Worm (Caenorhabditis elegans) whole organism, late embryonic: ENCODE results near the gene wdr-48.

Source experiments
- C08G9.2 ChIP-seq: sonication (generic microtip); optimal IDR thresholded peaks from 2 replicates; lab custom pipeline; 2016; ENCODE audit warnings: mild to moderate bottlenecking, missing genetic modification characterization, moderate library complexity, missing compliant biosample characterization
- C38D4.7 ChIP-seq: fragments of 200-800 bp; sonication (Bioruptor generic); optimal IDR thresholded peaks from 2 replicates; lab custom pipeline; 2018; ENCODE audit warnings: mild to moderate bottlenecking, missing genetic modification characterization, moderate library complexity, missing compliant biosample characterization
- K02D7.2 ChIP-seq: sonication (generic microtip); optimal IDR thresholded peaks from 2 replicates; lab custom pipeline; 2017; ENCODE audit warnings: mild to moderate bottlenecking, missing genetic modification characterization, missing compliant biosample characterization
- K09A11.1 ChIP-seq: sonication (generic microtip); optimal IDR thresholded peaks from 2 replicates; lab custom pipeline; 2017; ENCODE audit warnings: antibody characterized with exemption, mild to moderate bottlenecking, missing genetic modification characterization, missing compliant biosample characterization; ENCODE audit not compliant: insufficient read depth
- ahr-1 ChIP-seq: sonication (generic microtip); optimal IDR thresholded peaks from 2 replicates; lab custom pipeline; 2016; ENCODE audit warnings: missing genetic modification characterization, missing compliant biosample characterization
- ama-1 ChIP-seq: fragments of 150-350 bp; optimal IDR thresholded peaks from 2 replicates; lab custom pipeline; 2014
- ceh-14 ChIP-seq: sonication (generic microtip); optimal IDR thresholded peaks from 2 replicates; lab custom pipeline; 2016; ENCODE audit warnings: missing genotype, missing genetic modification characterization, missing compliant biosample characterization
- ceh-22 ChIP-seq: sonication (generic microtip); optimal IDR thresholded peaks from 2 replicates; lab custom pipeline; 2017; ENCODE audit warnings: missing biosample characterization, missing genetic modification characterization
- ceh-31 ChIP-seq: sonication (generic microtip); optimal IDR thresholded peaks from 2 replicates; lab custom pipeline; 2016; ENCODE audit warnings: missing genetic modification characterization, missing compliant biosample characterization
- ceh-34 ChIP-seq: sonication (generic microtip); optimal IDR thresholded peaks from 2 replicates; lab custom pipeline; 2016; ENCODE audit warnings: mild to moderate bottlenecking, missing genetic modification characterization, missing compliant biosample characterization
- ceh-45 ChIP-seq: fragments of 200-800 bp; sonication (Bioruptor generic); IDR thresholded peaks from 2 replicates; pipeline ENCODE4 v1.3.6; 2022; ENCODE audit warnings: missing genetic modification reagents, missing genetic modification characterization, missing compliant biosample characterization
- ceh-48 ChIP-seq: sonication (generic microtip); optimal IDR thresholded peaks from 2 replicates; lab custom pipeline; 2016; ENCODE audit warnings: missing genetic modification characterization, inconsistent platforms, missing compliant biosample characterization
- dve-1 ChIP-seq: sonication (generic microtip); optimal IDR thresholded peaks from 2 replicates; lab custom pipeline; 2017; ENCODE audit warnings: antibody characterized with exemption, mild to moderate bottlenecking, missing genetic modification characterization, missing compliant biosample characterization
- elt-2 ChIP-seq: sonication (generic microtip); optimal IDR thresholded peaks from 2 replicates; lab custom pipeline; 2016; ENCODE audit warnings: missing genetic modification reagents, missing genetic modification characterization, missing compliant biosample characterization
- elt-4 ChIP-seq: sonication (generic microtip); optimal IDR thresholded peaks from 2 replicates; lab custom pipeline; 2016; ENCODE audit warnings: missing genetic modification characterization, missing compliant biosample characterization
- ets-4 ChIP-seq: sonication (generic microtip); optimal IDR thresholded peaks from 2 replicates; lab custom pipeline; 2016; ENCODE audit warnings: missing genetic modification characterization, missing compliant biosample characterization
- eyg-1 ChIP-seq: sonication (generic microtip); optimal IDR thresholded peaks from 2 replicates; lab custom pipeline; 2016; ENCODE audit warnings: missing genotype, missing genetic modification characterization, missing compliant biosample characterization
- fkh-10 ChIP-seq: fragments of 150-350 bp; optimal IDR thresholded peaks from 2 replicates; lab custom pipeline; 2014; ENCODE audit warnings: missing biosample characterization, missing genetic modification reagents, missing genetic modification characterization
- fkh-6 ChIP-seq: sonication (generic microtip); optimal IDR thresholded peaks from 2 replicates; lab custom pipeline; 2016; ENCODE audit warnings: missing genetic modification characterization, missing compliant biosample characterization
- lim-6 ChIP-seq: sonication (generic microtip); optimal IDR thresholded peaks from 2 replicates; lab custom pipeline; 2016; ENCODE audit warnings: missing genetic modification characterization, missing compliant biosample characterization
- madf-2 ChIP-seq: sonication (generic microtip); optimal IDR thresholded peaks from 2 replicates; lab custom pipeline; 2017; ENCODE audit warnings: missing genetic modification characterization, missing compliant biosample characterization
- mec-3 ChIP-seq: sonication (generic microtip); optimal IDR thresholded peaks from 2 replicates; lab custom pipeline; 2016; ENCODE audit warnings: borderline replicate concordance, missing genetic modification characterization, missing compliant biosample characterization
- nfya-1 ChIP-seq: sonication (generic microtip); optimal IDR thresholded peaks from 2 replicates; lab custom pipeline; 2017; ENCODE audit warnings: missing genetic modification characterization, mild to moderate bottlenecking, missing compliant biosample characterization, antibody characterized with exemption, moderate library complexity
- nhr-232 ChIP-seq: sonication (generic microtip); optimal IDR thresholded peaks from 2 replicates; lab custom pipeline; 2016; ENCODE audit warnings: missing genetic modification characterization, missing compliant biosample characterization
- odd-2 ChIP-seq: sonication (generic microtip); optimal IDR thresholded peaks from 2 replicates; lab custom pipeline; 2017; ENCODE audit warnings: antibody characterized with exemption, mild to moderate bottlenecking, missing genetic modification characterization, missing compliant biosample characterization
- pat-9 ChIP-seq: fragments of 200-800 bp; sonication (Bioruptor generic); optimal IDR thresholded peaks from 2 replicates; lab custom pipeline; 2018; ENCODE audit warnings: mild to moderate bottlenecking, missing genetic modification characterization, moderate library complexity, missing compliant biosample characterization
- pha-2 ChIP-seq: sonication (generic microtip); optimal IDR thresholded peaks from 2 replicates; lab custom pipeline; 2017; ENCODE audit warnings: mild to moderate bottlenecking, missing genetic modification characterization, missing compliant biosample characterization
- pha-4 ChIP-seq: fragments of 150-350 bp; optimal IDR thresholded peaks from 2 replicates; lab custom pipeline; 2018; ENCODE audit warnings: missing biosample characterization, missing genetic modification reagents, missing genetic modification characterization
- pros-1 ChIP-seq: fragments of 150-350 bp; optimal IDR thresholded peaks from 2 replicates; lab custom pipeline; 2014; ENCODE audit warnings: missing biosample characterization, missing genetic modification reagents, missing genetic modification characterization
- rnt-1 ChIP-seq: sonication (generic microtip); optimal IDR thresholded peaks from 2 replicates; lab custom pipeline; 2016; ENCODE audit warnings: missing genetic modification characterization, missing compliant biosample characterization
- sdc-2 ChIP-seq: sonication (generic microtip); optimal IDR thresholded peaks from 2 replicates; lab custom pipeline; 2016; ENCODE audit warnings: missing genotype, missing genetic modification characterization, missing compliant biosample characterization
- sox-2 ChIP-seq: fragments of 200-800 bp; sonication (Bioruptor generic); IDR thresholded peaks from 2 replicates; pipeline ENCODE4 v1.3.6; 2022; ENCODE audit warnings: missing genetic modification reagents, missing genetic modification characterization, missing compliant biosample characterization
- sox-4 ChIP-seq: sonication (generic microtip); optimal IDR thresholded peaks from 2 replicates; lab custom pipeline; 2017; ENCODE audit warnings: mild to moderate bottlenecking, missing genetic modification characterization, inconsistent platforms, missing compliant biosample characterization
- syd-9 ChIP-seq: sonication (generic microtip); optimal IDR thresholded peaks from 2 replicates; lab custom pipeline; 2016; ENCODE audit warnings: mild to moderate bottlenecking, missing genetic modification characterization, moderate library complexity, missing compliant biosample characterization
- tbx-2 ChIP-seq: sonication (generic microtip); optimal IDR thresholded peaks from 2 replicates; lab custom pipeline; 2016; ENCODE audit warnings: missing genetic modification characterization, missing compliant biosample characterization
- ttx-3 ChIP-seq: sonication (generic microtip); optimal IDR thresholded peaks from 2 replicates; lab custom pipeline; 2016; ENCODE audit warnings: missing genetic modification reagents, missing genetic modification characterization, missing compliant biosample characterization
- unc-55 ChIP-seq: sonication (generic microtip); optimal IDR thresholded peaks from 2 replicates; lab custom pipeline; 2017; ENCODE audit warnings: missing biosample characterization, missing genetic modification reagents, missing genetic modification characterization
- unc-86 ChIP-seq: sonication (generic microtip); optimal IDR thresholded peaks from 2 replicates; lab custom pipeline; 2016; ENCODE audit warnings: missing genetic modification characterization, missing compliant biosample characterization
- ztf-16 ChIP-seq: sonication (generic microtip); optimal IDR thresholded peaks from 2 replicates; lab custom pipeline; 2017; ENCODE audit warnings: missing genetic modification characterization, missing compliant biosample characterization

The wdr-48 gene

ce11 chrIII:4560393-4560890 is 18.2 kb upstream of the wdr-48 start (continued):
- TF ChIP-seq ets-4 (tag; lab: Kevin White, UChicago) (peak; percentile 26), ceh-31 (tag; lab: Kevin White, UChicago) (peak; percentile 66), unc-55 (GFP tag; lab: Kevin White, UChicago) (peak; percentile 67), ceh-45 (GFP tag; lab: Robert Waterston, UW) (no peak), mec-3 (no peak), eyg-1 (tag; lab: Kevin White, UChicago) (no peak), C08G9.2 (tag; lab: Kevin White, UChicago) (no peak), pat-9 (tag; lab: Kevin White, UChicago) (no peak), rnt-1 (no peak), syd-9 (no peak), sdc-2 (tag; lab: Kevin White, UChicago) (no peak)
- TF ChIP-seq, all 69 proteins: peak for 11

DNA sequence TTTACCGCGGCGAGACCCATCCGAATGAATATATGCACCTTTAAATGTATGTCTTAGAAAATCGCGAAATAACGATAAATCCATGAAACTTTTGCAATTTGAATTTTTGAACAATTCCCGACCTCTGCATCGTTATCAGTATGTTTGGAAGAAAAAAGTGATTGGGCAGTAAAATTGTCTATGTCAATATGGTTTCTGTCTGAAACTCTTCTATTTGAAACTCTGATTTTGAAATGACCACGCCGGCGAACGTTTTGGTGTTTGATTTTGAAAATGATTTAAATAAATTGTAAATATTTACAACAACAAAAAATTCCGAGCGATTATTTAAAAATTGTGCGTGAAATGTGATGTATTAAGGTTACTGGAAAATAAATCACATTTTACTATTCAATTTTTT is 17.4 kb upstream of the wdr-48 start:
- TF ChIP-seq elt-2 (tag; lab: Kevin White, UChicago) (peak; percentile 10), pros-1 (tag; lab: Kevin White, UChicago) (no peak), ttx-3 (no peak), madf-2 (tag; lab: Kevin White, UChicago) (no peak), ceh-22 (tag; lab: Kevin White, UChicago) (no peak), elt-4 (no peak), ahr-1 (tag; lab: Kevin White, UChicago) (no peak)
- TF ChIP-seq, all 69 proteins: peak for 1

ce11 chrIII:4562070-4562788 is 16.4 kb upstream of the wdr-48 start, which contains the start of gene pan-1:
TSS of gene pan-1 (plus strand) at chrIII:4562738.
- no peak for TF ChIP-seq sox-4 (tag; lab: Kevin White, UChicago)
- TF ChIP-seq pros-1 (tag; lab: Kevin White, UChicago) = no peak
- no peak for TF ChIP-seq ama-1 (lab: Kevin White, UChicago)
- no peak for TF ChIP-seq K09A11.1 (tag; lab: Kevin White, UChicago)
- TF ChIP-seq tbx-2 (tag; lab: Kevin White, UChicago) = peak; percentile 11
- no peak for TF ChIP-seq ceh-14 (tag; lab: Kevin White, UChicago)
- TF ChIP-seq nhr-232 = no peak
- no peak for TF ChIP-seq ceh-45 (GFP tag; lab: Robert Waterston, UW)
- TF ChIP-seq ztf-16 (tag; lab: Kevin White, UChicago) = no peak
- TF ChIP-seq pha-2 (tag; lab: Kevin White, UChicago) = no peak
- no peak for TF ChIP-seq madf-2 (tag; lab: Kevin White, UChicago)
- TF ChIP-seq unc-86 = no peak
- peak; percentile 42 for TF ChIP-seq nfya-1 (tag; lab: Kevin White, UChicago)
- TF ChIP-seq sox-2 (GFP tag; lab: Robert Waterston, UW) = no peak
- no peak for TF ChIP-seq lim-6
- no peak for TF ChIP-seq fkh-10 (GFP tag; lab: Kevin White, UChicago)
- no peak for TF ChIP-seq pat-9 (tag; lab: Kevin White, UChicago)
- peak; percentile 8 for TF ChIP-seq ceh-34 (tag; lab: Kevin White, UChicago)
- TF ChIP-seq odd-2 (tag; lab: Kevin White, UChicago) = no peak
- TF ChIP-seq K02D7.2 (tag; lab: Kevin White, UChicago) = no peak
- TF ChIP-seq pha-4 (tag; lab: Kevin White, UChicago) = no peak
- TF ChIP-seq ceh-48 (tag; lab: Kevin White, UChicago) = no peak
- no peak for TF ChIP-seq dve-1 (tag; lab: Kevin White, UChicago)
- no peak for TF ChIP-seq unc-55 (GFP tag; lab: Kevin White, UChicago)
- TF ChIP-seq ceh-31 (tag; lab: Kevin White, UChicago) = peak; percentile 8
- TF ChIP-seq C38D4.7 = no peak
- no peak for TF ChIP-seq fkh-6 (tag; lab: Kevin White, UChicago)
